Fruit fly (Drosophila melanogaster) whole organism, embryonic: Measurements from ENCODE around the gene CG3703.

Source experiments
- CG10147 ChIP-seq: fragments of 200-800 bp; sonication (Bioruptor generic); optimal IDR thresholded peaks from 2 replicates; lab custom pipeline; 2019; ENCODE audit warnings: missing biosample characterization, mild to moderate bottlenecking, missing genetic modification characterization, moderate library complexity
- CG1024 ChIP-seq: fragments of 200-800 bp; sonication (Bioruptor generic); IDR thresholded peaks from 2 replicates; pipeline ENCODE4 v1.3.6; 2022; ENCODE audit warnings: missing biosample characterization, missing genetic modification characterization
- CG10274 ChIP-seq: fragments of 200-800 bp; sonication (Bioruptor generic); optimal IDR thresholded peaks from 3 replicates; lab custom pipeline; 2017; ENCODE audit warnings: missing biosample characterization, mild to moderate bottlenecking, missing genetic modification characterization
- CG10979 ChIP-seq: fragments of 200-800 bp; sonication (Bioruptor generic); optimal IDR thresholded peaks from 2 replicates; lab custom pipeline; 2018; ENCODE audit warnings: missing biosample characterization, mild to moderate bottlenecking, missing genetic modification characterization, moderate library complexity
- CG12299 ChIP-seq: fragments of 200-800 bp; sonication (Bioruptor generic); optimal IDR thresholded peaks from 2 replicates; lab custom pipeline; 2018; ENCODE audit warnings: missing biosample characterization, mild to moderate bottlenecking, missing genetic modification characterization
- CG12391 ChIP-seq: fragments of 200-800 bp; sonication (Bioruptor generic); optimal IDR thresholded peaks from 3 replicates; lab custom pipeline; 2018; ENCODE audit warnings: missing biosample characterization, mild to moderate bottlenecking, missing genetic modification characterization, moderate library complexity
- CG12942 ChIP-seq: fragments of 200-800 bp; sonication (Bioruptor generic); optimal IDR thresholded peaks from 3 replicates; lab custom pipeline; 2016; ENCODE audit warnings: missing biosample characterization, missing genetic modification characterization
- CG14710 ChIP-seq: fragments of 200-800 bp; sonication (Bioruptor generic); optimal IDR thresholded peaks from 3 replicates; lab custom pipeline; 2019; ENCODE audit warnings: missing biosample characterization, mild to moderate bottlenecking, missing genetic modification characterization, moderate library complexity
- CG15011 ChIP-seq: fragments of 200-800 bp; sonication (Bioruptor generic); optimal IDR thresholded peaks from 3 replicates; lab custom pipeline; 2018; ENCODE audit warnings: missing biosample characterization, mild to moderate bottlenecking, missing genetic modification characterization
- CG17186 ChIP-seq: fragments of 200-800 bp; sonication (Bioruptor generic); optimal IDR thresholded peaks from 3 replicates; lab custom pipeline; 2017; ENCODE audit warnings: missing biosample characterization, missing genetic modification reagents, missing genetic modification characterization
- CG2120 ChIP-seq: fragments of 200-800 bp; sonication (Bioruptor generic); optimal IDR thresholded peaks from 3 replicates; lab custom pipeline; 2016; ENCODE audit warnings: missing biosample characterization, missing genetic modification characterization
- CG2199 ChIP-seq: fragments of 200-800 bp; sonication (Bioruptor generic); IDR thresholded peaks from 3 replicates; pipeline ENCODE4 v1.3.6; 2022; ENCODE audit warnings: missing biosample characterization, missing genetic modification characterization
- CG30431 ChIP-seq: fragments of 200-800 bp; sonication (Bioruptor generic); optimal IDR thresholded peaks from 2 replicates; lab custom pipeline; 2017; ENCODE audit warnings: missing biosample characterization, missing genetic modification characterization
- CG31365 ChIP-seq: fragments of 200-800 bp; sonication (Bioruptor generic); optimal IDR thresholded peaks from 2 replicates; lab custom pipeline; 2018; ENCODE audit warnings: missing biosample characterization, mild to moderate bottlenecking, missing genetic modification characterization
- CG5245 ChIP-seq: fragments of 200-800 bp; sonication (Bioruptor generic); optimal IDR thresholded peaks from 3 replicates; lab custom pipeline; 2016; ENCODE audit warnings: missing biosample characterization, missing genetic modification characterization
- CG5953 ChIP-seq: fragments of 200-800 bp; sonication (Bioruptor generic); IDR thresholded peaks from 2 replicates; pipeline ENCODE4 v1.3.6; 2022; ENCODE audit warnings: missing biosample characterization, missing genetic modification characterization
- CG6813 ChIP-seq: fragments of 200-800 bp; sonication (Bioruptor generic); optimal IDR thresholded peaks from 2 replicates; lab custom pipeline; 2017; ENCODE audit warnings: missing biosample characterization, missing genetic modification characterization, mild to moderate bottlenecking, moderate library complexity, missing genetic modification reagents
- CG7271 ChIP-seq: fragments of 200-800 bp; sonication (Bioruptor generic); optimal IDR thresholded peaks from 2 replicates; lab custom pipeline; 2018; ENCODE audit warnings: missing biosample characterization, mild to moderate bottlenecking, missing genetic modification characterization, moderate library complexity
- CG7928 ChIP-seq: fragments of 200-800 bp; sonication (Bioruptor generic); optimal IDR thresholded peaks from 2 replicates; lab custom pipeline; 2017; ENCODE audit warnings: missing biosample characterization, mild to moderate bottlenecking, missing genetic modification characterization
- Doc3 ChIP-seq: fragments of 200-800 bp; sonication (Bioruptor generic); IDR thresholded peaks from 3 replicates; pipeline ENCODE4 v1.3.6; 2022; ENCODE audit warnings: missing biosample characterization, missing genetic modification characterization; ENCODE audit not compliant: partially characterized antibody
- E2f2 ChIP-seq: fragments of 200-800 bp; sonication (Bioruptor generic); IDR thresholded peaks from 2 replicates; pipeline ENCODE4 v1.3.6; 2022; ENCODE audit warnings: missing biosample characterization, missing genetic modification characterization
- Fer2 ChIP-seq: fragments of 200-800 bp; sonication (Bioruptor generic); optimal IDR thresholded peaks from 2 replicates; lab custom pipeline; 2018; ENCODE audit warnings: missing biosample characterization, mild to moderate bottlenecking, missing genetic modification characterization, moderate library complexity
- HLH4C ChIP-seq: fragments of 200-800 bp; sonication (Bioruptor generic); IDR thresholded peaks from 3 replicates; pipeline ENCODE4 v1.3.6; 2022; ENCODE audit warnings: missing biosample characterization, missing genetic modification characterization; ENCODE audit not compliant: partially characterized antibody
- HLH54F ChIP-seq: fragments of 200-800 bp; sonication (Bioruptor generic); optimal IDR thresholded peaks from 3 replicates; lab custom pipeline; 2016; ENCODE audit warnings: missing biosample characterization, missing genetic modification characterization
- HmgZ ChIP-seq: fragments of 200-800 bp; sonication (Bioruptor generic); optimal IDR thresholded peaks from 2 replicates; lab custom pipeline; 2018; ENCODE audit warnings: missing biosample characterization, mild to moderate bottlenecking, missing genetic modification characterization
- Lhr ChIP-seq: fragments of 200-800 bp; sonication (Bioruptor generic); optimal IDR thresholded peaks from 3 replicates; lab custom pipeline; 2017; ENCODE audit warnings: mild to moderate bottlenecking, missing biosample characterization, missing genetic modification reagents, missing genetic modification characterization
- Myb ChIP-seq: fragments of 200-800 bp; sonication (Bioruptor generic); optimal IDR thresholded peaks from 2 replicates; lab custom pipeline; 2016; ENCODE audit warnings: missing biosample characterization, missing genetic modification characterization
- Scr ChIP-seq: fragments of 200-800 bp; sonication (Bioruptor generic); IDR thresholded peaks from 2 replicates; pipeline ENCODE4 v1.3.6; 2022; ENCODE audit warnings: missing biosample characterization, missing genetic modification characterization; ENCODE audit not compliant: partially characterized antibody
- Spps ChIP-seq: fragments of 200-800 bp; sonication (Bioruptor generic); optimal IDR thresholded peaks from 2 replicates; lab custom pipeline; 2018; ENCODE audit warnings: missing biosample characterization, mild to moderate bottlenecking, missing genetic modification characterization
- Sry-δ ChIP-seq: fragments of 200-800 bp; sonication (Bioruptor generic); optimal IDR thresholded peaks from 2 replicates; lab custom pipeline; 2016; ENCODE audit warnings: missing biosample characterization, missing genetic modification characterization
- Trl ChIP-seq, 3 experiments: fragments of >200 bp in 2 of 3; fragments of 200-800 bp in 1 of 3; sonication (Bioruptor generic) in 1 of 3; optimal IDR thresholded peaks; 2 replicates in 1 of 3; 3 replicates in 2 of 3; lab custom pipeline; 2016 to 2017; ENCODE audit warnings: missing biosample characterization in 1 of 3, missing genetic modification characterization in 1 of 3
- ap ChIP-seq: fragments of 200-800 bp; sonication (Bioruptor generic); IDR thresholded peaks from 2 replicates; pipeline ENCODE4 v1.3.6; 2022; ENCODE audit warnings: missing biosample characterization, missing genetic modification characterization
- br ChIP-seq: fragments of >200 bp; optimal IDR thresholded peaks from 2 replicates; lab custom pipeline; 2017
- chinmo ChIP-seq: fragments of 200-800 bp; sonication (Bioruptor generic); IDR thresholded peaks from 4 replicates; pipeline ENCODE4 v1.3.6; 2022; ENCODE audit warnings: missing biosample characterization, missing genetic modification characterization; ENCODE audit not compliant: partially characterized antibody
- dm ChIP-seq: fragments of 200-800 bp; sonication (Bioruptor generic); optimal IDR thresholded peaks from 3 replicates; lab custom pipeline; 2016; ENCODE audit warnings: missing biosample characterization, missing genetic modification characterization
- fd3F ChIP-seq: fragments of 200-800 bp; sonication (Bioruptor generic); optimal IDR thresholded peaks from 2 replicates; lab custom pipeline; 2018; ENCODE audit warnings: missing biosample characterization, mild to moderate bottlenecking, missing genetic modification characterization, moderate library complexity
- hkb ChIP-seq, 2 experiments: fragments of 200-800 bp in 1 of 2; fragments of >200 bp in 1 of 2; sonication (Bioruptor generic) in 1 of 2; IDR thresholded peaks in 1 of 2; optimal IDR thresholded peaks in 1 of 2; 2 replicates each; pipeline versions ENCODE4 v1.3.6 to Lab custom; 2017 to 2022; ENCODE audit warnings: missing biosample characterization in 1 of 2, missing genetic modification characterization in 1 of 2
- jing ChIP-seq: fragments of 200-800 bp; sonication (Bioruptor generic); optimal IDR thresholded peaks from 2 replicates; lab custom pipeline; 2018; ENCODE audit warnings: missing biosample characterization, mild to moderate bottlenecking, missing genetic modification characterization
- jumu ChIP-seq: fragments of 200-800 bp; sonication (Bioruptor generic); optimal IDR thresholded peaks from 3 replicates; lab custom pipeline; 2016; ENCODE audit warnings: missing biosample characterization, missing genetic modification characterization
- lola ChIP-seq, 3 experiments: fragments of >200 bp in 2 of 3; fragments of 200-800 bp in 1 of 3; sonication (Bioruptor generic) in 1 of 3; optimal IDR thresholded peaks; 2 replicates each; lab custom pipeline; 2017 to 2019; ENCODE audit warnings: missing biosample characterization in 3 of 3, missing genetic modification characterization in 3 of 3, mild to moderate bottlenecking in 1 of 3, moderate library complexity in 1 of 3
- row ChIP-seq: fragments of 200-800 bp; sonication (Bioruptor generic); IDR thresholded peaks from 3 replicates; pipeline ENCODE4 v1.3.6; 2022; ENCODE audit warnings: missing biosample characterization, missing genetic modification characterization
- run ChIP-seq: fragments of 200-800 bp; sonication (Bioruptor generic); optimal IDR thresholded peaks from 3 replicates; lab custom pipeline; 2018; ENCODE audit warnings: missing biosample characterization, mild to moderate bottlenecking, missing genetic modification characterization
- sna ChIP-seq: fragments of 200-800 bp; sonication (Bioruptor generic); IDR thresholded peaks from 2 replicates; pipeline ENCODE4 v1.3.6; 2022; ENCODE audit warnings: missing biosample characterization, missing genetic modification characterization; ENCODE audit not compliant: partially characterized antibody
- sr ChIP-seq: fragments of 200-800 bp; sonication (Bioruptor generic); IDR thresholded peaks from 3 replicates; pipeline ENCODE4 v1.3.6; 2022; ENCODE audit warnings: missing biosample characterization, missing genetic modification characterization
- ssp ChIP-seq: fragments of 200-800 bp; sonication (Bioruptor generic); IDR thresholded peaks from 2 replicates; pipeline ENCODE4 v1.3.6; 2022; ENCODE audit warnings: missing biosample characterization, missing genetic modification characterization
- trem ChIP-seq: fragments of 200-800 bp; optimal IDR thresholded peaks from 3 replicates; lab custom pipeline; 2019; ENCODE audit warnings: missing biosample characterization, mild to moderate bottlenecking, missing genetic modification characterization, moderate library complexity
- unc-4 ChIP-seq: fragments of 200-800 bp; sonication (Bioruptor generic); IDR thresholded peaks from 2 replicates; pipeline ENCODE4 v1.3.6; 2022; ENCODE audit warnings: missing biosample characterization, missing genetic modification characterization; ENCODE audit not compliant: partially characterized antibody
- unpg ChIP-seq: fragments of 200-800 bp; sonication (Bioruptor generic); optimal IDR thresholded peaks from 3 replicates; lab custom pipeline; 2018; ENCODE audit warnings: missing biosample characterization, mild to moderate bottlenecking, missing genetic modification characterization, moderate library complexity

Gene CG3703

DNA sequence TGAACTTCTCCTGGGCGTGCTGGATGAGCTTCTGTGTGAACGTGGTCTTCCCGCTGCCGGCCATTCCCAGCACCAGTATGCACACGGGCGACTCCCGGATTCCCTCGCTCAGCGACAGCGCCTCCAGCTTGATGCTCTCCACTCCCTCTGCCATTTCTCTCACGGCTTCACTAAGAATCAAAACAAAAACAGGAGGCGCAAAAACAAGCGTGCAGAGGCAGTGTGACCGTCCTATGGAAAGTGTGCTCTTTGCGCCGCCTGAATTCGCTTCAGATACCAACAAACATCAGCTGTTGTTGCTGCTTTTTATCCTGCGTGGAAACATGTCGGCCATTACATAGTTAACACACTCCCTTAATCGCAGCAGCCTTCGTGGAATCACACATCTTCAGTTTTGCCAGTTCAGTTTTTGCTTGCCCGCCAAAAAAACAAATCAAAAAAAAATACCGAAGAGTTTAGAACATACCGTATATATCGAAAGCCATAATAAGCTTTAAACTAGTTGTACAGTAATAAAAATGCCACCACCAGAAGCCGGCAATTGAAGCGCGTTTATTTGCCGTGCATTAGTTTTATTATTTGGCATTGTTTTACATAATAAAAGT, 4.9 kb downstream of the CG3703 start, which contains the start of the genes CG3704 and mus81 (continued):
- peak; percentile 96 for TF ChIP-seq CG17186 (GFP tag; lab: Kevin White, UChicago)
- TF ChIP-seq CG12942 (GFP tag; lab: Kevin White, UChicago) = no peak
- TF ChIP-seq Sry-δ = peak; percentile 86
- peak; percentile 14 for TF ChIP-seq CG2120 (GFP tag; lab: Kevin White, UChicago)
- TF ChIP-seq HLH54F (GFP tag; lab: Kevin White, UChicago) = no peak
- TF ChIP-seq lola (GFP tag; optimal IDR thresholded peaks at IDR 0.05; lab: Kevin White, UChicago) = no peak
- no peak for TF ChIP-seq Spps (tag; lab: Kevin White, UChicago)
- peak; percentile 26 for TF ChIP-seq CG7928 (GFP tag; lab: Kevin White, UChicago)
- peak; percentile 5 for TF ChIP-seq CG10147 (GFP tag; lab: Kevin White, UChicago)
- TF ChIP-seq HmgZ (tag; lab: Kevin White, UChicago) = peak; percentile 46
- no peak for TF ChIP-seq CG2199 (GFP tag; lab: Robert Waterston, UW)
- TF ChIP-seq CG1024 = no peak
- peak; percentile 45 for TF ChIP-seq CG14710 (tag; lab: Kevin White, UChicago)
- TF ChIP-seq CG12299 (tag; lab: Kevin White, UChicago) = no peak
- peak; percentile 83 for TF ChIP-seq E2f2 (GFP tag; lab: Robert Waterston, UW)
- no peak for TF ChIP-seq CG30431 (GFP tag; lab: Kevin White, UChicago)
- TF ChIP-seq hkb (optimal IDR thresholded peaks at IDR 0.05; lab: Kevin White, UChicago) = peak; percentile 36
- TF ChIP-seq hkb (GFP tag; IDR thresholded peaks at IDR 0.05; lab: Robert Waterston, UW) = no peak
- no peak for TF ChIP-seq unpg (GFP tag; lab: Kevin White, UChicago)
- peak; percentile 3 for TF ChIP-seq CG12391
- TF ChIP-seq CG6813 (GFP tag; lab: Kevin White, UChicago) = no peak
- TF ChIP-seq CG10979 (tag; lab: Kevin White, UChicago) = no peak
- no peak for TF ChIP-seq CG10274
- peak; percentile 52; the same call in 2 of the 3 replicates for TF ChIP-seq Doc3 (GFP tag; lab: Robert Waterston, UW)
- TF ChIP-seq Myb (GFP tag; lab: Kevin White, UChicago) = peak; percentile 47
- TF ChIP-seq CG5245 (GFP tag; lab: Kevin White, UChicago) = peak; percentile 95
- TF ChIP-seq run (tag; lab: Kevin White, UChicago) = no peak
- TF ChIP-seq sna (GFP tag; lab: Robert Waterston, UW) = peak; percentile 58; the same call in 1 of the 2 replicates
- peak; percentile 10 for TF ChIP-seq jumu
- no peak for TF ChIP-seq fd3F (GFP tag; lab: Kevin White, UChicago)
- peak; percentile 66 for TF ChIP-seq unc-4 (GFP tag; lab: Robert Waterston, UW)
- no peak for TF ChIP-seq Trl (optimal IDR thresholded peaks at IDR 0.05; lab: Kevin White, UChicago)
- no peak for TF ChIP-seq Trl (GFP tag; optimal IDR thresholded peaks at IDR 0.05; lab: Kevin White, UChicago)
- no peak for TF ChIP-seq ap (GFP tag; lab: Robert Waterston, UW)
- TF ChIP-seq row = peak; percentile 10; the same call in 1 of the 3 replicates
- TF ChIP-seq Scr (GFP tag; lab: Robert Waterston, UW) = peak; percentile 68
- TF ChIP-seq CG7271 = no peak
- TF ChIP-seq CG5953 (GFP tag; lab: Robert Waterston, UW) = no peak
- TF ChIP-seq sr (GFP tag; lab: Robert Waterston, UW) = no peak
- TF ChIP-seq ssp (GFP tag; lab: Robert Waterston, UW) = peak; percentile 39; the same call in 1 of the 2 replicates
- TF ChIP-seq CG15011 (GFP tag; lab: Kevin White, UChicago) = no peak
- TF ChIP-seq CG31365 = no peak
- TF ChIP-seq dm (GFP tag; lab: Kevin White, UChicago) = peak; percentile 83
- no peak for TF ChIP-seq jing (GFP tag; lab: Kevin White, UChicago)
- TF ChIP-seq Lhr (GFP tag; lab: Kevin White, UChicago) = peak; percentile 39
- TF ChIP-seq chinmo (GFP tag; lab: Robert Waterston, UW) = no peak
- no peak for TF ChIP-seq br (lab: Kevin White, UChicago)
- peak; percentile 52 for TF ChIP-seq trem (tag; lab: Kevin White, UChicago)
- TF ChIP-seq Fer2 = no peak
- 0 out of 3 replicates have a peak, but pooled peaks have one; percentile 29 for TF ChIP-seq HLH4C (GFP tag; lab: Robert Waterston, UW)
